Worm (Caenorhabditis elegans) whole organism, late embryonic: ENCODE measurements around the gene pgl-3.

Experiments
- F13H6.1 ChIP-seq: sonication (generic microtip); optimal IDR thresholded peaks from 2 replicates; lab custom pipeline; 2016; ENCODE audit warnings: missing genetic modification characterization, missing compliant biosample characterization
- K02D7.2 ChIP-seq: sonication (generic microtip); optimal IDR thresholded peaks from 2 replicates; lab custom pipeline; 2017; ENCODE audit warnings: mild to moderate bottlenecking, missing genetic modification characterization, missing compliant biosample characterization
- K09A11.1 ChIP-seq: sonication (generic microtip); optimal IDR thresholded peaks from 2 replicates; lab custom pipeline; 2017; ENCODE audit warnings: antibody characterized with exemption, mild to moderate bottlenecking, missing genetic modification characterization, missing compliant biosample characterization; ENCODE audit not compliant: insufficient read depth
- ama-1 ChIP-seq: fragments of 150-350 bp; optimal IDR thresholded peaks from 2 replicates; lab custom pipeline; 2014
- ceh-18 ChIP-seq: sonication (generic microtip); optimal IDR thresholded peaks from 2 replicates; lab custom pipeline; 2016; ENCODE audit warnings: missing genetic modification characterization, missing compliant biosample characterization
- ceh-19 ChIP-seq: fragments of 200-800 bp; sonication (Bioruptor generic); optimal IDR thresholded peaks from 2 replicates; lab custom pipeline; 2018; ENCODE audit warnings: mild to moderate bottlenecking, missing genetic modification characterization, missing compliant biosample characterization
- ceh-24 ChIP-seq: sonication (generic microtip); optimal IDR thresholded peaks from 2 replicates; lab custom pipeline; 2016; ENCODE audit warnings: mild to moderate bottlenecking, missing genetic modification characterization, missing compliant biosample characterization
- ceh-45 ChIP-seq: fragments of 200-800 bp; sonication (Bioruptor generic); IDR thresholded peaks from 2 replicates; pipeline ENCODE4 v1.3.6; 2022; ENCODE audit warnings: missing genetic modification reagents, missing genetic modification characterization, missing compliant biosample characterization
- che-1 ChIP-seq: sonication (generic microtip); optimal IDR thresholded peaks from 2 replicates; lab custom pipeline; 2016; ENCODE audit warnings: mild to moderate bottlenecking, missing genetic modification characterization, missing compliant biosample characterization
- elt-4 ChIP-seq: sonication (generic microtip); optimal IDR thresholded peaks from 2 replicates; lab custom pipeline; 2016; ENCODE audit warnings: missing genetic modification characterization, missing compliant biosample characterization
- ets-4 ChIP-seq: sonication (generic microtip); optimal IDR thresholded peaks from 2 replicates; lab custom pipeline; 2016; ENCODE audit warnings: missing genetic modification characterization, missing compliant biosample characterization
- eyg-1 ChIP-seq: sonication (generic microtip); optimal IDR thresholded peaks from 2 replicates; lab custom pipeline; 2016; ENCODE audit warnings: missing genotype, missing genetic modification characterization, missing compliant biosample characterization
- gmeb-2 ChIP-seq: sonication (generic microtip); optimal IDR thresholded peaks from 2 replicates; lab custom pipeline; 2016; ENCODE audit warnings: missing genetic modification characterization, inconsistent platforms, missing compliant biosample characterization
- hlh-13 ChIP-seq: fragments of 200-800 bp; sonication (Bioruptor generic); optimal IDR thresholded peaks from 2 replicates; lab custom pipeline; 2018; ENCODE audit warnings: mild to moderate bottlenecking, missing genetic modification characterization, missing compliant biosample characterization
- hlh-15 ChIP-seq: sonication (generic microtip); optimal IDR thresholded peaks from 2 replicates; lab custom pipeline; 2016; ENCODE audit warnings: missing genetic modification characterization, missing compliant biosample characterization
- hlh-30 ChIP-seq: sonication (generic microtip); optimal IDR thresholded peaks from 2 replicates; lab custom pipeline; 2017; ENCODE audit warnings: antibody characterized with exemption, missing genetic modification characterization, missing compliant biosample characterization; ENCODE audit not compliant: insufficient read depth
- hlh-8 ChIP-seq: sonication (generic microtip); optimal IDR thresholded peaks from 2 replicates; lab custom pipeline; 2016; ENCODE audit warnings: missing genotype, missing genetic modification characterization, missing compliant biosample characterization
- lim-6 ChIP-seq: sonication (generic microtip); optimal IDR thresholded peaks from 2 replicates; lab custom pipeline; 2016; ENCODE audit warnings: missing genetic modification characterization, missing compliant biosample characterization
- nhr-232 ChIP-seq: sonication (generic microtip); optimal IDR thresholded peaks from 2 replicates; lab custom pipeline; 2016; ENCODE audit warnings: missing genetic modification characterization, missing compliant biosample characterization
- odd-2 ChIP-seq: sonication (generic microtip); optimal IDR thresholded peaks from 2 replicates; lab custom pipeline; 2017; ENCODE audit warnings: antibody characterized with exemption, mild to moderate bottlenecking, missing genetic modification characterization, missing compliant biosample characterization
- pag-3 ChIP-seq: sonication (generic microtip); optimal IDR thresholded peaks from 2 replicates; lab custom pipeline; 2016; ENCODE audit warnings: missing compliant biosample characterization, missing genetic modification characterization, borderline replicate concordance
- pax-1 ChIP-seq: fragments of 150-350 bp; optimal IDR thresholded peaks from 2 replicates; lab custom pipeline; 2014; ENCODE audit warnings: missing biosample characterization, missing genetic modification characterization
- pqm-1 ChIP-seq: sonication (generic microtip); optimal IDR thresholded peaks from 2 replicates; lab custom pipeline; 2016; ENCODE audit warnings: missing genetic modification characterization, missing compliant biosample characterization
- pros-1 ChIP-seq: fragments of 150-350 bp; optimal IDR thresholded peaks from 2 replicates; lab custom pipeline; 2014; ENCODE audit warnings: missing biosample characterization, missing genetic modification reagents, missing genetic modification characterization
- ref-2 ChIP-seq: sonication (generic microtip); optimal IDR thresholded peaks from 2 replicates; lab custom pipeline; 2016; ENCODE audit warnings: missing genetic modification characterization, missing compliant biosample characterization
- rnt-1 ChIP-seq: sonication (generic microtip); optimal IDR thresholded peaks from 2 replicates; lab custom pipeline; 2016; ENCODE audit warnings: missing genetic modification characterization, missing compliant biosample characterization
- sox-4 ChIP-seq: sonication (generic microtip); optimal IDR thresholded peaks from 2 replicates; lab custom pipeline; 2017; ENCODE audit warnings: mild to moderate bottlenecking, missing genetic modification characterization, inconsistent platforms, missing compliant biosample characterization
- tbx-7 ChIP-seq: sonication (generic microtip); optimal IDR thresholded peaks from 2 replicates; lab custom pipeline; 2016; ENCODE audit warnings: missing genotype, missing genetic modification characterization, missing compliant biosample characterization
- ttx-3 ChIP-seq: sonication (generic microtip); optimal IDR thresholded peaks from 2 replicates; lab custom pipeline; 2016; ENCODE audit warnings: missing genetic modification reagents, missing genetic modification characterization, missing compliant biosample characterization
- unc-42 ChIP-seq: sonication (generic microtip); optimal IDR thresholded peaks from 2 replicates; lab custom pipeline; 2016; ENCODE audit warnings: missing genotype, missing genetic modification characterization, missing compliant biosample characterization
- unc-55 ChIP-seq: sonication (generic microtip); optimal IDR thresholded peaks from 2 replicates; lab custom pipeline; 2017; ENCODE audit warnings: missing biosample characterization, missing genetic modification reagents, missing genetic modification characterization
- ztf-16 ChIP-seq: sonication (generic microtip); optimal IDR thresholded peaks from 2 replicates; lab custom pipeline; 2017; ENCODE audit warnings: missing genetic modification characterization, missing compliant biosample characterization

Gene pgl-3

DNA sequence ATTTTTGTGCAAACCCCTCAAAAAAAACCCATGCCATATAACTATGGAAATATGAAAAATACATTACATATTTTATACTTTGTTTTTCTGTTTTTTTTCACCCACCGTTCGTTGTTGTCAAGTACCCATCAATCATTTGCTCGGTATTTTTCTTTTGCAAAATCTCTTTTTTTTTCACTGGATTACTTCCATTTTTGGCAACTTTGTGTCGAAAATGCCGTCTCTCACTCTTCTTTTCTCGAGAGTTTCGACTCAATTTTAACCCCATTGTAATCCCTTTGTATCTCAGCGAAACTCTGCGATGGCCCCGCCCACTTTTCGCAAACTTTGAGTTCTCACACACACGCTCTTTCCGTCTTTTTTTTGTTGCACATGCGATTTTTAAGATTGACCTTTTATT is 19.4 kb downstream of the pgl-3 start:
- TF ChIP-seq hlh-8 (tag; lab: Kevin White, UChicago) (no peak), sox-4 (tag; lab: Kevin White, UChicago) (no peak), nhr-232 (tag; lab: Kevin White, UChicago) (no peak), K02D7.2 (tag; lab: Kevin White, UChicago) (no peak), pag-3 (tag; lab: Kevin White, UChicago) (no peak), gmeb-2 (no peak), ceh-24 (tag; lab: Kevin White, UChicago) (no peak), hlh-30 (tag; lab: Kevin White, UChicago) (no peak), unc-42 (no peak), hlh-15 (tag; lab: Kevin White, UChicago) (no peak), pax-1 (tag; lab: Kevin White, UChicago) (no peak), ref-2 (tag; lab: Kevin White, UChicago) (no peak), F13H6.1 (no peak)
- TF ChIP-seq, all 69 proteins: peak for 0

- no peak for TF ChIP-seq ttx-3 (tag; lab: Kevin White, UChicago)
- peak; percentile 44 for TF ChIP-seq rnt-1 (tag; lab: Kevin White, UChicago)
- TF ChIP-seq ceh-18 (tag; lab: Kevin White, UChicago) = peak; percentile 66
- TF ChIP-seq unc-55 (GFP tag; lab: Kevin White, UChicago) = peak; percentile 92
Observed at ce11 chrV:4777388-4777986, 21.7 kb downstream of the pgl-3 start, which contains the start of gene C18G1.1. TSS of gene C18G1.1 (plus strand) at chrV:4777960.

- TF ChIP-seq unc-55 (GFP tag; lab: Kevin White, UChicago) (no peak), pqm-1 (tag; lab: Kevin White, UChicago) (no peak), ama-1 (lab: Kevin White, UChicago) (no peak), elt-4 (tag; lab: Kevin White, UChicago) (no peak), F13H6.1 (no peak), pros-1 (tag; lab: Kevin White, UChicago) (no peak)
- TF ChIP-seq, all 69 proteins: peak for 0
Observed at ce11 chrV:4783313-4783712, 27.5 kb downstream of the pgl-3 start, which contains the start of gene Y60C6A.1. TSS of gene Y60C6A.1 (plus strand) at chrV:4783613.

- no peak for TF ChIP-seq pros-1 (tag; lab: Kevin White, UChicago)
- no peak for TF ChIP-seq ceh-45 (GFP tag; lab: Robert Waterston, UW)
- TF ChIP-seq sox-4 (tag; lab: Kevin White, UChicago) = no peak
- no peak for TF ChIP-seq lim-6
- no peak for TF ChIP-seq F13H6.1
- TF ChIP-seq, all 69 proteins: peak for 0
Observed at ce11 chrV:4785333-4785852, 29.6 kb downstream of the pgl-3 start, which contains the start of the genes Y60C6A.2 and Y60C6A.3. TSS of gene Y60C6A.2 (minus strand) at chrV:4785433. TSS of gene Y60C6A.3 (plus strand) at chrV:4785802.

DNA sequence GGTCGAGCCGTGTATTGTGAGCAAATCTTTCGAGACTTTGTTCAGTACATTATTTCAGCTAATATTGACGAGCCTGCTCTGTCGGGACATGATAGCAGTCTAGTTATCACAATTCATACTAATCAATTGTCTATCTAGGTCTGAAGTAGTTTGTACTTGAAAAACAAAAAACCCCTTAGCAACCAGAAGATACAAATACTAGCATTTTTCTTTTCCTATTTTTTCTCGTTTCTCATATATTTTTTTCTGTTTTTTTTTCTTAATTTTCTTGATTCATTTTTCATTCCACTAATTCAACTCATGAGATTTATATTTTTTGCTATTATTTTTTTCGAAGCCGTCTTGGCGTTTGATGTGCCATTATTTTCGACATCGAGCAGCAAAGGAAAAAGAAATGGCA is 31.4 kb downstream of the pgl-3 start, which contains the start of gene R02F11.9:
R02F11.9 (plus strand) TSS at position 301 of the 400 bp plus-strand sequence.
- TF ChIP-seq K09A11.1 (tag; lab: Kevin White, UChicago) = no peak
- TF ChIP-seq hlh-13 (GFP tag; lab: Kevin White, UChicago) = no peak
- TF ChIP-seq ztf-16 (tag; lab: Kevin White, UChicago) = no peak
- no peak for TF ChIP-seq eyg-1 (tag; lab: Kevin White, UChicago)
- no peak for TF ChIP-seq odd-2 (tag; lab: Kevin White, UChicago)
- no peak for TF ChIP-seq tbx-7 (tag; lab: Kevin White, UChicago)
- TF ChIP-seq lim-6 = no peak
- TF ChIP-seq ets-4 = no peak
- no peak for TF ChIP-seq che-1 (tag; lab: Kevin White, UChicago)
- TF ChIP-seq ceh-19 = no peak
- TF ChIP-seq, all 69 proteins: peak for 0
